Worm (Caenorhabditis elegans) whole organism, L4/young adult: Measurements from ENCODE around the gene cng-1.
"Not testable (repeated sequence)": the region's sequence is repeated elsewhere in the genome, so short reads cannot be mapped to it uniquely, and the experiment has no call there.

Source experiments
- W03F9.2 ChIP-seq: fragments of 150-350 bp; optimal IDR thresholded peaks from 2 replicates; lab custom pipeline; 2014; ENCODE audit warnings: missing biosample characterization, missing genetic modification characterization
- dao-5 ChIP-seq: sonication (generic microtip); optimal IDR thresholded peaks from 2 replicates; lab custom pipeline; 2016; ENCODE audit warnings: missing genotype, missing genetic modification characterization, moderate library complexity, missing compliant biosample characterization
- him-1 ChIP-seq: sonication (generic microtip); optimal IDR thresholded peaks from 2 replicates; lab custom pipeline; 2016; ENCODE audit warnings: missing genotype, missing genetic modification reagents, missing genetic modification characterization, missing compliant biosample characterization

cng-1 gene

ce11 chrV:15059534-15059933 lies 28.3 kb upstream of the cng-1 start, which contains the start of the genes mcm-3 and C25D7.15:
Gene mcm-3 (minus strand): TSS chrV:15059599.
Gene C25D7.15 (plus strand): TSS chrV:15059808.
- TF ChIP-seq dao-5 (tag; lab: Kevin White, UChicago) (no peak), W03F9.2 (tag; lab: Kevin White, UChicago) (peak; percentile 32)

DNA sequence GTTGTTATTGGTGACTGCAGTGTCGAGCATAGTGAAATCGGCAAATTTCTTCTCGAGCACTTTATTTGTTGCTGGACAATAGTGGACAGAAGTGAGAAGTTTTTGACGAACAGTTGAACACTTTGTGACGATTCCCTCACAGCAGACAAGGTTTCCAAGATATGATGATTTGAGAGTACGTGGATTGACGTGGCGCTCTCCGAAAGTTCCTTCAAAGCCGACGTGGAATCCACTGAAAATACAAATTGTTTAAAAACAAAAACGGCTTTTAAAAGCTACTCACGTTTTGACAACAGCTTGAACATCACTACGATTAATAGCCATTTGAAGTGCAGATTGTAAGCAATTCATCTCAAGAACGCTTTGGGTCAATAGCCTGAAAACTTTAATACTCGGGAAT lies 27.7 kb upstream of the cng-1 start:
- TF ChIP-seq W03F9.2 (tag; lab: Kevin White, UChicago): no peak
- TF ChIP-seq him-1 (tag; lab: Kevin White, UChicago): no peak
- TF ChIP-seq dao-5 (tag; lab: Kevin White, UChicago): no peak

DNA sequence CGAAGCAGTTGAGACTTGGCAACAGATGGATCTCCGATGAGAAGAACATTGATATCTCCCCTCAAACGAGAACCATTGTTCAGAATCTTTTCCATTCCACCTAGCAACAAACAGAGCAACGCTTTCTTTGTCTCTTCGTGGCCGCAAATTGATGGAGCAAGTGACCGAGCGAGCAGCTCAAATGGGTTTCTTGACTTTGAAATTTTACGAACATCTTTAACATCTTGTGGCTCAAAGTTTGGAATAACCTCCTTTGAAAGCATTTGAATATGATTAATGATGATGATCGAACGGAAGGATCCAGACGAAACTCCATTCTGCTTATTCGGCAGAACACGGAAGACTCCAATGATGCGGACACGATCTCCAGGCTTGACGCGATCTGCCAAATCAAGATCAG lies 27.1 kb upstream of the cng-1 start:
- no peak for TF ChIP-seq him-1 (tag; lab: Kevin White, UChicago)
- no peak for TF ChIP-seq dao-5 (tag; lab: Kevin White, UChicago)

- TF ChIP-seq him-1 (tag; lab: Kevin White, UChicago) (no peak), dao-5 (tag; lab: Kevin White, UChicago) (no peak), W03F9.2 (tag; lab: Kevin White, UChicago) (no peak)
Measured at ce11 chrV:15057724-15058123, 26.5 kb upstream of the cng-1 start.

DNA sequence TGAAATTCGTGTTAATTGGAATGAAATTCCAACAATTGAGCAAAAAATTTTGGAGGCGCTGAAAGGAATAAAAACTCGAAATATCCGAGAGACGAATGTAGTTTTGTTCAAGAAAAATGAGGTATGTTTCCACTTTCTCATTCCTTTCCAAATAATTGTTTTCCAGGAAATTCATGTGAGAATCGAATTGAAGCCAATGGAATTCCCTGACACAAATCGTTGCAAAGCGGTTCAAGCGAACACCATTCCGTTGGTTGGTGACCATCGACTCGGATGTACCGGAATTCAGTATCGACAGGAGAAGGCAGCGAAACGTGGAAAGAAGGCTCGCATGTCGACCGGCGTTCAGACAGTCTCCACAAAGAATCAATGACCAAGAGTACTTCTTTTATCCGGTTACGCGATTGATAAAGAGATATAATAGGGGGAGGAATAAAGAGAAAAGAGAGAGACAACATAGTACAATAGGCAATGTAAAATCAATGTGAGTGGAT lies 25.1 kb upstream of the cng-1 start:
- TF ChIP-seq dao-5 (tag; lab: Kevin White, UChicago) (no peak), him-1 (tag; lab: Kevin White, UChicago) (no peak), W03F9.2 (tag; lab: Kevin White, UChicago) (no peak)

DNA sequence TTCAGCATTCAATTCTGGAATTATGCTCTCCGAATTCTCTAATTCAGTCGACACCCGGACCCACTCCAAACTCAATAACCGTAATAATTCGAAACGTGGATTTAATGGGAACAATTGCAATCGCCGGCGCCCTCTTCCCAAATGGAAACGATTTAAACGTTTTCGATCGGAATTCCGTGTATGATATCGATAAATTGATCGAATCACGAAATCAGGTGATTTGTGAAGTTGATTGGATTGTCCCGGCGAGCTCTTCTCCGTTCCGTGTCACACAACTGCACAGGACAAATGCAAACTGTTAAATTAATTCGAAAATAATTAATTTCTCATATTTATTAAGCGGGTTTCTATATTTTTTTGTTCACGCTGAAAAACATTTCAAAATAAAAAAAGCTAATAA lies 24.6 kb upstream of the cng-1 start, which contains the start of gene C25D7.16:
TSS of gene C25D7.16 (plus strand) at position 301 of the 400 bp plus-strand sequence.
- TF ChIP-seq dao-5 (tag; lab: Kevin White, UChicago) (no peak), W03F9.2 (tag; lab: Kevin White, UChicago) (no peak)

DNA sequence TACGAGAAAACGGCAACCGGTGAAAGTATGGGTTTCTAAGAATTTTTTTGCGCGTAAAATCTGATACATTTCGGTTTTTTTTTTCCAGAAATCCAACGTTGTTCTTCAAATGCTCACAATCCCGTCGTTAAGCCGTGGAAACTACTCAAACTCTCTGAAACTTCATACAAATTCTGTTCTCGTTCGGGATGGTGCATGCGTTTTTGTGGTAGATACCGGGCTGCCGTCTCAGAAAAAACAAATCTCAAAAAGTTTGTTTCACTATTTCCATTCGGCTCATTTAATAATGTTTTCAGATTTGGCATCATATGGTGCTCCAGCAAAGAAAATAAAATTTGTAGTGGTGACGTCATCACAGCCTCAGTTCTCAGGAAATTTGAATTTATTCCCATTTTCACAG lies 23.5 kb upstream of the cng-1 start:
- TF ChIP-seq dao-5 (tag; lab: Kevin White, UChicago): no peak
- TF ChIP-seq him-1 (tag; lab: Kevin White, UChicago): no peak
- TF ChIP-seq W03F9.2 (tag; lab: Kevin White, UChicago): no peak

DNA sequence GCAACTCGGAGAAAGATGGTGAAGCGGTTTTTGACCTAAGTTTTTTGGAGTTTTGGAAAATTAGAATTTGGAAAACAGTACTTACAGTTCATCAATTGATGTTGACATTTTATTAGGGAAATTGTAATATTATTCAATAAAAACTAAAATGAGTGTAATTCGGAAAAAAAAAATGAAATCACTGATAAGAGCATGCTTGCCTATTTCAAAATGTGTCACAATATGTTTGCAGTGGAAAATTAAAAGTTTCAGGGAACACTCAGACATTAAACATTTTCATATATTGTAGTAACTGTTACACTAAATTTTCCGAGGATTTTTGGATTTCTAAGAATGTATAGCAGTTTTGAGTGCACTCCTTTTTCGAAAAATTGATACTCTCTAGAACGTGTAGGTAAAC lies 21.1 kb upstream of the cng-1 start, which contains the start of the genes fbxa-82 and C25D7.5:
TSS of gene fbxa-82 (minus strand) at position 163 of the 400 bp plus-strand sequence.
TSS of gene C25D7.5 (plus strand) at position 283 of the 400 bp plus-strand sequence.
- TF ChIP-seq him-1 (tag; lab: Kevin White, UChicago): no peak
- no peak for TF ChIP-seq dao-5 (tag; lab: Kevin White, UChicago)
- TF ChIP-seq W03F9.2 (tag; lab: Kevin White, UChicago): no peak

DNA sequence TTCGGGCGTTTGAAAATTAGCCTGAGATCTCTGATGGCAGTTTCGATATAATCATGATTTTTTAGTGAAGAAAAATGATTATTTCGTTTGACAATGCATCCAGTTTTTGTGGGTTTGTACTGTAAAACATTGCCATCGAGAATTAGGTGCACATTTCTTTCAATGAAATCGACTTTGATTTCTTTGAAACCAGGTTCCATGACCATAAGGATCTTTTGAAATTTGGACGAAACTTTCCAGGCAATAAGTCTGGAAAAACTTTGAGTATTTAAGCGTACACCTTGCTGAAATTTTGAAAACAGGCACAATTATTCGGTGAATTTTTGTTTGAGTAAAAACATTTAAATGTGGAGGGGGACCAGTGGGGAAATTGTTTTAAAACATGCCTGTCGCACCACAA lies 20.4 kb upstream of the cng-1 start:
- TF ChIP-seq dao-5 (tag; lab: Kevin White, UChicago): no peak
- TF ChIP-seq him-1 (tag; lab: Kevin White, UChicago): no peak
- TF ChIP-seq W03F9.2 (tag; lab: Kevin White, UChicago): no peak

DNA sequence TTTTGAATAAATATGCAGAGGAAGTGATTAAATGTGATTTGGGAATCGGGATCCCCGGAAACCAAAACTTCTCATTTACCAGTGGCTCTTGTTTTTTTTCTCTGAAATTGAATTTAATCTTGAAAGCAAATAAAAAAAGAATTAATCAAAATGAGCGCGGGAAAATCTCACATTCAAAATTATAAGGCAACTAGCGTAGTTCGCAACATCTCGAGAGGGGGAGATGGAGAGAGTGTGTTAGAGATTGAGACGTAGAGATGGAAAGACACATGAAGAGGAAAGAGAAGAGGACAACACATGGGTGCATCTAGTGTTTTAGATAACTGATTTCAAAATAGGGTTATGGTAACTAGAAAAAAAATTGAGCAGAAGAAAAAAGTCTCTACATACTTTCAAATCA lies 16.8 kb upstream of the cng-1 start, which contains the start of gene sdc-3:
TSS of gene sdc-3 (minus strand) at position 101 of the 400 bp plus-strand sequence.
- TF ChIP-seq him-1 (tag; lab: Kevin White, UChicago) (no peak), W03F9.2 (tag; lab: Kevin White, UChicago) (no peak), dao-5 (tag; lab: Kevin White, UChicago) (no peak)

ce11 chrV:15036769-15037168 lies 5.5 kb upstream of the cng-1 start, which contains the start of gene melo-3:
Gene melo-3 (minus strand): TSS chrV:15036869.
- not testable (repeated sequence) for TF ChIP-seq W03F9.2, him-1, dao-5 (tag; lab: Kevin White, UChicago)

ce11 chrV:15028896-15029519 lies 2.3 kb downstream of the cng-1 start, which contains the start of gene F14H8.8:
Gene F14H8.8 (plus strand): TSS chrV:15029469.
- TF ChIP-seq dao-5 (tag; lab: Kevin White, UChicago): no peak
- TF ChIP-seq W03F9.2 (tag; lab: Kevin White, UChicago): no peak
- TF ChIP-seq him-1 (tag; lab: Kevin White, UChicago): no peak

DNA sequence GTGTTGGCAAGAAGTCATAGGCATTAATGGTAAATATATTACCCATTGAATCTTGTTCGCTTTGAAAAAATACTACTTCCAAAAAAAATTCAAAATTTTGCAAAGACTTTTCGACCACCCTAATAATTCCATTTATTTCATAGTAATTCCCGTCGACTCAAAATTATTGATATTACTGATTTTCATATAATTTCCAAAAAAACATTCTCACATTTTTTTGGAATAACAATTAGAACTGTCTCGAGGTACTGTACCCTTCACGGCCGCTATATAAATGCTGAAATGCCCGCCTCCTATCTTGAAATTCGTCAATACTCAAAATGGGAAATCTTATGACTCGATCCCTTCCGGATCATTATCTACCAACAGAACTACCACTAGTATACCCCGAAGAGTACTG lies 7.7 kb downstream of the cng-1 start, which contains the start of gene F14H8.4:
TSS of gene F14H8.4 (plus strand) at position 301 of the 400 bp plus-strand sequence.
- no peak for TF ChIP-seq dao-5 (tag; lab: Kevin White, UChicago)
- no peak for TF ChIP-seq him-1 (tag; lab: Kevin White, UChicago)
- no peak for TF ChIP-seq W03F9.2 (tag; lab: Kevin White, UChicago)
